Fruit fly (Drosophila melanogaster) whole organism, pupa: ENCODE results near the gene Fife.
A peak's percentile ranks its signal among the peaks of the same experiment; 100 is the strongest.

Experiments used
- CG13204 ChIP-seq: fragments of 200-800 bp; sonication (Bioruptor generic); optimal IDR thresholded peaks from 2 replicates; lab custom pipeline; 2018; ENCODE audit warnings: missing biosample characterization, mild to moderate bottlenecking, missing genetic modification characterization, moderate library complexity
- CG14655 ChIP-seq: fragments of 200-800 bp; sonication (Bioruptor generic); optimal IDR thresholded peaks from 3 replicates; lab custom pipeline; 2017; ENCODE audit warnings: mild to moderate bottlenecking, missing biosample characterization, missing genetic modification reagents, missing genetic modification characterization
- CG15710 ChIP-seq: fragments of 200-800 bp; sonication (Bioruptor generic); optimal IDR thresholded peaks from 2 replicates; lab custom pipeline; 2018; ENCODE audit warnings: missing biosample characterization, mild to moderate bottlenecking, missing genetic modification characterization, moderate library complexity
- CG17806 ChIP-seq: fragments of 200-800 bp; sonication (Bioruptor generic); optimal IDR thresholded peaks from 2 replicates; lab custom pipeline; 2018; ENCODE audit warnings: missing biosample characterization, mild to moderate bottlenecking, missing genetic modification characterization, moderate library complexity
- CG34367 ChIP-seq: fragments of 200-800 bp; sonication (Bioruptor generic); optimal IDR thresholded peaks from 2 replicates; lab custom pipeline; 2018; ENCODE audit warnings: missing biosample characterization, mild to moderate bottlenecking, missing genetic modification characterization
- CG4496 ChIP-seq: fragments of 200-800 bp; sonication (Bioruptor generic); IDR thresholded peaks from 3 replicates; pipeline ENCODE4 v1.3.6; 2022; ENCODE audit warnings: missing biosample characterization, missing genetic modification characterization
- EcR ChIP-seq: fragments of 200-800 bp; sonication (Bioruptor generic); optimal IDR thresholded peaks from 3 replicates; lab custom pipeline; 2019; ENCODE audit warnings: missing biosample characterization, missing genetic modification characterization, mild to moderate bottlenecking, moderate library complexity, missing genetic modification reagents
- Snoo ChIP-seq: fragments of 200-800 bp; sonication (Bioruptor generic); optimal IDR thresholded peaks from 3 replicates; lab custom pipeline; 2017; ENCODE audit warnings: missing biosample characterization, mild to moderate bottlenecking, missing genetic modification characterization, inconsistent platforms
- fd96Ca ChIP-seq: fragments of 200-800 bp; sonication (Bioruptor generic); IDR thresholded peaks from 3 replicates; pipeline ENCODE4 v1.3.6; 2022; ENCODE audit warnings: missing biosample characterization, missing genetic modification characterization
- gl ChIP-seq: fragments of 200-800 bp; sonication (Bioruptor generic); optimal IDR thresholded peaks from 2 replicates; lab custom pipeline; 2018; ENCODE audit warnings: missing biosample characterization, mild to moderate bottlenecking, missing genetic modification characterization
- rn ChIP-seq: fragments of 200-800 bp; sonication (Bioruptor generic); IDR thresholded peaks from 2 replicates; pipeline ENCODE4 v1.3.6; 2022; ENCODE audit warnings: missing biosample characterization, missing genetic modification characterization

DNA sequence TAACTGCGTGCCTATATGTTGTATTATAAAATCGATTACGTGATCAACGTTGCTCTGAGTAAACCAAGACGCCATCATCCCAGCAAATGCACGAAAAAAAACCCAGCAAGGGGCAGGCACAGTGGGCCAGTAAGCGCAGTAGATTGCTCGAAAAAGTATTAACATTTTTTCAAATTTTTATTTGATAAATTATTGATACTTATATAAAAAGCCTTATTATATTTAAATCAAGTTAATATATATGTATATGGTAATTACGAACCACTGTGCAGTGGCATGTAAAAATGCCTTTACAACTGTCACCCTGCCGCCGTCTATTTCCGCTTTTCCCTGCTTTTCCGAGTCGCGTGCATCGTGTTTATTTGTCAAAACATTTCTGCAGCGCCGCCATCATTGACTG, 15.5 kb upstream of the Fife start:
- peak; percentile 71; the same call in 2 of the 3 replicates for TF ChIP-seq fd96Ca (GFP tag; lab: Robert Waterston, UW)
- TF ChIP-seq CG4496 (GFP tag; lab: Robert Waterston, UW), result peak; percentile 76
- no peak for TF ChIP-seq EcR
- TF ChIP-seq gl, result no peak
- TF ChIP-seq Snoo, result no peak
- no peak for TF ChIP-seq CG14655
- TF ChIP-seq CG13204, result no peak
- 0 out of 2 replicates have a peak, but pooled peaks have one; percentile 40 for TF ChIP-seq rn (GFP tag; lab: Robert Waterston, UW)
- no peak for TF ChIP-seq CG17806 (tag; lab: Kevin White, UChicago)
- no peak for TF ChIP-seq CG34367 (tag; lab: Kevin White, UChicago)
- TF ChIP-seq CG15710 (tag; lab: Kevin White, UChicago), result no peak
